Worm (Caenorhabditis elegans) whole organism, young adult: ENCODE results near the gene ZK180.7.

Experiments used
- B0035.1 ChIP-seq: sonication (generic microtip); optimal IDR thresholded peaks from 2 replicates; lab custom pipeline; 2016; ENCODE audit warnings: missing genetic modification characterization, mild to moderate bottlenecking, missing compliant biosample characterization, missing genotype, missing genetic modification reagents
- B0261.1 ChIP-seq: sonication (generic microtip); optimal IDR thresholded peaks from 2 replicates; lab custom pipeline; 2016; ENCODE audit warnings: mild to moderate bottlenecking, missing genetic modification characterization, moderate library complexity, missing compliant biosample characterization
- F33H1.4 ChIP-seq: fragments of 200-800 bp; sonication (Bioruptor generic); IDR thresholded peaks from 2 replicates; pipeline ENCODE4 v1.3.6; 2022; ENCODE audit warnings: missing genetic modification reagents, missing genetic modification characterization, missing compliant biosample characterization
- F52B5.7 ChIP-seq: sonication (generic microtip); optimal IDR thresholded peaks from 2 replicates; lab custom pipeline; 2016; ENCODE audit warnings: mild to moderate bottlenecking, missing genetic modification characterization, missing compliant biosample characterization
- F57A8.1 ChIP-seq: fragments of 200-800 bp; sonication (Bioruptor generic); optimal IDR thresholded peaks from 2 replicates; lab custom pipeline; 2018; ENCODE audit warnings: mild to moderate bottlenecking, missing genetic modification characterization, moderate library complexity, missing compliant biosample characterization
- K11D2.4 ChIP-seq: fragments of 200-800 bp; sonication (Bioruptor generic); IDR thresholded peaks from 2 replicates; pipeline ENCODE4 v1.3.6; 2022; ENCODE audit warnings: missing genetic modification reagents, missing genetic modification characterization, missing compliant biosample characterization
- K12H6.12 ChIP-seq: fragments of 200-800 bp; sonication (Bioruptor generic); optimal IDR thresholded peaks from 2 replicates; lab custom pipeline; 2018; ENCODE audit warnings: mild to moderate bottlenecking, missing genetic modification characterization, missing compliant biosample characterization
- T26A5.8 ChIP-seq: sonication (generic microtip); optimal IDR thresholded peaks from 2 replicates; lab custom pipeline; 2016; ENCODE audit warnings: missing genetic modification characterization, missing compliant biosample characterization
- Y67H2A.10 ChIP-seq: fragments of 200-800 bp; sonication (Bioruptor generic); conservative IDR thresholded peaks from 2 replicates; pipeline ENCODE4 v1.3.6; 2022; ENCODE audit warnings: missing genetic modification reagents, missing genetic modification characterization, missing compliant biosample characterization
- athp-1 ChIP-seq: sonication (generic microtip); optimal IDR thresholded peaks from 2 replicates; lab custom pipeline; 2017; ENCODE audit warnings: mild to moderate bottlenecking, missing genetic modification characterization, missing compliant biosample characterization
- attf-3 ChIP-seq: fragments of 200-800 bp; sonication (Bioruptor generic); conservative IDR thresholded peaks from 2 replicates; pipeline ENCODE4 v1.3.6; 2022; ENCODE audit warnings: missing genetic modification reagents, missing genetic modification characterization, missing compliant biosample characterization
- bed-2 ChIP-seq: fragments of 200-800 bp; sonication (Bioruptor generic); IDR thresholded peaks from 2 replicates; pipeline ENCODE4 v1.3.6; 2022; ENCODE audit warnings: missing genetic modification reagents, missing genetic modification characterization, missing compliant biosample characterization
- ccch-3 ChIP-seq: fragments of 200-800 bp; sonication (Bioruptor generic); optimal IDR thresholded peaks from 2 replicates; lab custom pipeline; 2018; ENCODE audit warnings: mild to moderate bottlenecking, missing genetic modification characterization, missing compliant biosample characterization
- cebp-1 ChIP-seq, 2 experiments: fragments of 200-800 bp in 1 of 2; sonication (Bioruptor generic) in 1 of 2; sonication (generic microtip) in 1 of 2; IDR thresholded peaks in 1 of 2; optimal IDR thresholded peaks in 1 of 2; 2 replicates each; pipeline versions ENCODE4 v1.3.6 to Lab custom; 2017 to 2022; ENCODE audit warnings: missing compliant biosample characterization in 2 of 2, missing genetic modification characterization in 2 of 2, mild to moderate bottlenecking in 1 of 2, missing genetic modification reagents in 1 of 2, moderate library complexity in 1 of 2
- cebp-2 ChIP-seq: fragments of 200-800 bp; sonication (Bioruptor generic); IDR thresholded peaks from 2 replicates; pipeline ENCODE4 v1.3.6; 2022; ENCODE audit warnings: missing genetic modification characterization, missing compliant biosample characterization
- ceh-27 ChIP-seq: fragments of 200-800 bp; sonication (Bioruptor generic); optimal IDR thresholded peaks from 2 replicates; lab custom pipeline; 2018; ENCODE audit warnings: mild to moderate bottlenecking, missing genetic modification characterization, moderate library complexity, missing compliant biosample characterization
- dpl-1 ChIP-seq: fragments of 150-350 bp; optimal IDR thresholded peaks from 2 replicates; lab custom pipeline; 2014; ENCODE audit warnings: missing biosample characterization, missing genetic modification reagents, missing genetic modification characterization
- egrh-3 ChIP-seq: fragments of 200-800 bp; sonication (Bioruptor generic); IDR thresholded peaks from 2 replicates; pipeline ENCODE4 v1.3.6; 2022; ENCODE audit warnings: missing genetic modification reagents, missing genetic modification characterization, missing compliant biosample characterization
- gei-17 ChIP-seq: fragments of 200-800 bp; sonication (Bioruptor generic); optimal IDR thresholded peaks from 2 replicates; lab custom pipeline; 2018; ENCODE audit warnings: mild to moderate bottlenecking, missing genetic modification characterization, missing compliant biosample characterization
- him-1 ChIP-seq: sonication (generic microtip); optimal IDR thresholded peaks from 2 replicates; lab custom pipeline; 2016; ENCODE audit warnings: missing genotype, missing genetic modification reagents, missing genetic modification characterization, missing compliant biosample characterization
- let-526 ChIP-seq: fragments of 200-800 bp; sonication (Bioruptor generic); IDR thresholded peaks from 2 replicates; pipeline ENCODE4 v1.3.6; 2022; ENCODE audit warnings: missing genetic modification reagents, missing genetic modification characterization, missing compliant biosample characterization
- lin-35 ChIP-seq, 3 experiments: fragments of 150-350 bp in 2 of 3; sonication (generic microtip) in 1 of 3; optimal IDR thresholded peaks; 2 replicates each; lab custom pipeline; 2014 to 2018; ENCODE audit warnings: missing biosample characterization in 3 of 3, missing genetic modification characterization in 3 of 3, missing genetic modification reagents in 3 of 3
- lsl-1 ChIP-seq: fragments of 200-800 bp; sonication (Bioruptor generic); optimal IDR thresholded peaks from 2 replicates; lab custom pipeline; 2018; ENCODE audit warnings: mild to moderate bottlenecking, missing genetic modification characterization, moderate library complexity, missing compliant biosample characterization
- madf-3 ChIP-seq: fragments of 200-800 bp; sonication (Bioruptor generic); IDR thresholded peaks from 2 replicates; pipeline ENCODE4 v1.3.6; 2022; ENCODE audit warnings: missing genetic modification reagents, missing genetic modification characterization, missing compliant biosample characterization
- nfya-1 ChIP-seq: sonication (generic microtip); optimal IDR thresholded peaks from 2 replicates; lab custom pipeline; 2017; ENCODE audit warnings: antibody characterized with exemption, missing compliant biosample characterization, missing genetic modification characterization, borderline replicate concordance; ENCODE audit not compliant: insufficient read depth
- nhr-120 ChIP-seq: fragments of 200-800 bp; sonication (Bioruptor generic); IDR thresholded peaks from 2 replicates; pipeline ENCODE4 v1.3.6; 2022; ENCODE audit warnings: missing genetic modification characterization, missing compliant biosample characterization
- nhr-80 ChIP-seq: sonication (generic microtip); optimal IDR thresholded peaks from 2 replicates; lab custom pipeline; 2016; ENCODE audit warnings: missing genetic modification characterization, missing compliant biosample characterization
- rcor-1 ChIP-seq: fragments of 200-800 bp; sonication (Bioruptor generic); IDR thresholded peaks from 2 replicates; pipeline ENCODE4 v1.3.6; 2022; ENCODE audit warnings: missing genetic modification reagents, missing genetic modification characterization, missing compliant biosample characterization
- rec-8 ChIP-seq, 2 experiments: sonication (generic microtip); optimal IDR thresholded peaks; 2 replicates each; lab custom pipeline; 2016; ENCODE audit warnings: mild to moderate bottlenecking in 2 of 2, missing genetic modification characterization in 2 of 2, missing genetic modification reagents in 2 of 2, missing genotype in 2 of 2, missing biosample characterization in 1 of 2, missing compliant biosample characterization in 1 of 2, moderate library complexity in 1 of 2
- rpc-1 ChIP-seq, 2 experiments: fragments of 150-350 bp in 1 of 2; sonication (generic microtip) in 1 of 2; optimal IDR thresholded peaks; 2 replicates each; lab custom pipeline; 2014 to 2018; ENCODE audit warnings: missing biosample characterization in 1 of 2, missing genetic modification characterization in 1 of 2, missing genetic modification reagents in 1 of 2, missing genotype in 1 of 2
- snpc-4 ChIP-seq, 5 experiments: fragments of 150-350 bp in 1 of 5; sonication (generic microtip) in 4 of 5; optimal IDR thresholded peaks; 2 replicates each; lab custom pipeline; 2014 to 2018; ENCODE audit warnings: missing genetic modification characterization in 5 of 5, missing biosample characterization in 3 of 5, antibody characterized with exemption in 2 of 5, mild to moderate bottlenecking in 2 of 5, missing compliant biosample characterization in 2 of 5, missing genotype in 2 of 5, moderate library complexity in 2 of 5, missing genetic modification reagents in 1 of 5
- unc-62 ChIP-seq: fragments of 150-350 bp; optimal IDR thresholded peaks from 2 replicates; lab custom pipeline; 2014; ENCODE audit warnings: missing biosample characterization, missing genetic modification reagents, missing genetic modification characterization
- zfh-2 ChIP-seq: fragments of 200-800 bp; sonication (Bioruptor generic); conservative IDR thresholded peaks from 2 replicates; pipeline ENCODE4 v1.3.6; 2022; ENCODE audit warnings: missing genetic modification reagents, missing genetic modification characterization, missing compliant biosample characterization
- ztf-18 ChIP-seq: sonication (generic microtip); optimal IDR thresholded peaks from 2 replicates; lab custom pipeline; 2016; ENCODE audit warnings: missing genotype, mild to moderate bottlenecking, missing genetic modification characterization, missing compliant biosample characterization
- ztf-25 ChIP-seq: fragments of 200-800 bp; sonication (Bioruptor generic); IDR thresholded peaks from 2 replicates; pipeline ENCODE4 v1.3.6; 2022; ENCODE audit warnings: missing genetic modification reagents, missing genetic modification characterization, missing compliant biosample characterization

Gene ZK180.7

DNA sequence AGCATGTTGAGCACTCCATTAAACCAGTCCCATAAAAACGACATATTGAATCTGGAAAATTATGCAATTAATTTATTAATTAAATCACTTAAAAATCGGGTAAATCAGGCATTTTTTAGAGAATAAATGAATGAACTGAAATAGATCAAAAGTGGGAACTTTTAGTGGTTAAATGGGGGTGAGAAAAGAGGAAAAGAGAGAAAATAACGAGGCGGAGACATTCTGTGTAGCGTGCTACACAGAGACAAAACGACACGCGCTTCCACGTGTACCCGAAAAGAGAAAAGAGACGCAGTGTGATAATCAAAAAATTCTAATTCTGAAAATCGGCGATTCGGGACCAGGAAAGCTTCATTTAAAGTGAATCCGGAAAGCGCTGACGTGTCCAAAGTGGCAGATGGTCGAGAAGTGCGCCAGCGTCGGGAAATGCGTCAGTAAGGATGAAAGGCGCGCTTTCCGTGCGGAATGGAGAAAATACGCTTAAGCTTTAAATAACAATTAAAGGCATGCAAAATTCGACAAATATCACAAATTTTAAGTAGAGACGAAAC lies 23.0 kb downstream of the ZK180.7 start, which contains the start of gene sar-1 (continued):
- no peak for TF ChIP-seq unc-62 (GFP tag; lab: Kevin White, UChicago)
- no peak for TF ChIP-seq Y67H2A.10 (GFP tag; lab: Robert Waterston, UW)
- peak; percentile 72 for TF ChIP-seq F33H1.4 (GFP tag; lab: Robert Waterston, UW)
- TF ChIP-seq dpl-1 (GFP tag; lab: Kevin White, UChicago), result peak; percentile 17
- no peak for TF ChIP-seq B0261.1
- TF ChIP-seq lsl-1 (GFP tag; lab: Kevin White, UChicago), result peak; percentile 61
- TF ChIP-seq F52B5.7 (tag; lab: Kevin White, UChicago), result no peak
- no peak for TF ChIP-seq nfya-1 (tag; lab: Kevin White, UChicago)
- no peak for TF ChIP-seq bed-2
- no peak for TF ChIP-seq rec-8 (tag; optimal IDR thresholded peaks at IDR 0.05; lab: Kevin White, UChicago)
- peak; percentile 82 for TF ChIP-seq K11D2.4 (GFP tag; lab: Robert Waterston, UW)
- TF ChIP-seq ceh-27, result peak; percentile 16
- no peak for TF ChIP-seq ztf-25 (GFP tag; lab: Robert Waterston, UW)
- TF ChIP-seq rcor-1, result peak; percentile 53
- TF ChIP-seq let-526 (GFP tag; lab: Robert Waterston, UW), result 0 out of 2 replicates have a peak, but pooled peaks have one; percentile 7
- no peak for TF ChIP-seq gei-17 (GFP tag; lab: Kevin White, UChicago)
- no peak for TF ChIP-seq ccch-3 (GFP tag; lab: Kevin White, UChicago)
- TF ChIP-seq rpc-1 (optimal IDR thresholded peaks at IDR 0.05; lab: Kevin White, UChicago), result no peak
- no peak for TF ChIP-seq rpc-1 (tag; optimal IDR thresholded peaks at IDR 0.05; lab: Kevin White, UChicago)
- TF ChIP-seq B0035.1 (tag; lab: Kevin White, UChicago), result no peak
- no peak for TF ChIP-seq him-1
- peak; percentile 57 for TF ChIP-seq K12H6.12 (tag; lab: Kevin White, UChicago)
- peak; percentile 65 for TF ChIP-seq nhr-80 (tag; lab: Kevin White, UChicago)
- TF ChIP-seq cebp-2 (GFP tag; lab: Robert Waterston, UW), result no peak
- no peak for TF ChIP-seq T26A5.8 (tag; lab: Kevin White, UChicago)
- TF ChIP-seq, all 124 proteins: peak for 52

DNA sequence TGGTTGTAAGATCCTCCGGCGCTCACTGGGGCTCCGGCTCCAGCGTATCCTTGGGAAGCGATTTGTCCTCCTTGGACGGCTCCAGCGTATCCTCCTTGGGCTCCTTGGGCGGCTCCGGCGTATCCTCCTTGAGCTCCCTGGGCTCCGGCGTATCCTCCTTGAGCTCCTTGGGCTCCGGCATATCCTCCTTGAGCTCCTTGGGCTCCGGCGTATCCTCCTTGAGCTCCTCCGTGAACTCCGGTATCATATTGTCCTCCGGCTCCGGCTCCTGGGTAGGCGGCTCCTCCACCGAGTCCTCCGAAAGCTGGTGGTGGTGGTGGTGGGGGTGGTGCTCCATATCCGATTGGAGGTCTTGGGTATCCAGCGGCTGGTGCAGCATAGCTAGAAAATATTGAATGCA lies 26.1 kb downstream of the ZK180.7 start:
- TF ChIP-seq attf-3 (GFP tag; lab: Robert Waterston, UW) (no peak; the same call in 1 of the 2 replicates), egrh-3 (peak; percentile 79), nhr-120 (GFP tag; lab: Robert Waterston, UW) (no peak), lin-35 (GFP tag; optimal IDR thresholded peaks at IDR 0.05; lab: Kevin White, UChicago) (no peak), cebp-1 (GFP tag; IDR thresholded peaks at IDR 0.05; lab: Robert Waterston, UW) (no peak), cebp-1 (tag; optimal IDR thresholded peaks at IDR 0.05; lab: Kevin White, UChicago) (no peak), F57A8.1 (GFP tag; lab: Kevin White, UChicago) (no peak), athp-1 (tag; lab: Kevin White, UChicago) (no peak), snpc-4 (GFP tag; optimal IDR thresholded peaks at IDR 0.05; lab: Kevin White, UChicago) (no peak), snpc-4 (tag; optimal IDR thresholded peaks at IDR 0.05; lab: Kevin White, UChicago) (no peak), zfh-2 (peak; percentile 45), cebp-2 (GFP tag; lab: Robert Waterston, UW) (no peak)

DNA sequence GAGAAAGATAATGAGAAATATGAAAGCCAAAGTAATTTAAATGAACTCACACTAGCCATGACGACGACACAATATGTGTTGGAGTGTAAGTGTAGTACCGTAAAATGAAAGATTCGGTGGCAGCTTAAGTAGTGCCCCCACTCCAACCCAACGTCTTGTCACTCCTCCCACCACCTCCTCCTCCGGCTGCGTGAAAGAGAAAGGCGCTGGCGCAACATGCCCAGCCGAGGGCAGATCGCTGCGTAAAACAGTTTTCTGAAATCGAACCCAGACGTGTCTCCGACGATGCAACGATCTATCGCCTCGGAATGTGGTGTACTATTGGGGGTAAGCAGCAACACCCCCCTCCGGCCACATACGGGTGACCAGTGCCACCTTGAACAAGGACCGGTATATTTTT lies 26.7 kb downstream of the ZK180.7 start, which contains the start of gene ZK180.5:
TSS of gene ZK180.5 (minus strand) at position 101 of the 400 bp plus-strand sequence.
- TF ChIP-seq ztf-18 (no peak), madf-3 (GFP tag; lab: Robert Waterston, UW) (0 out of 2 replicates have a peak, but pooled peaks have one; percentile 42)
